Worm (Caenorhabditis elegans): ENCODE results near the gene T05C12.9.

DNA sequence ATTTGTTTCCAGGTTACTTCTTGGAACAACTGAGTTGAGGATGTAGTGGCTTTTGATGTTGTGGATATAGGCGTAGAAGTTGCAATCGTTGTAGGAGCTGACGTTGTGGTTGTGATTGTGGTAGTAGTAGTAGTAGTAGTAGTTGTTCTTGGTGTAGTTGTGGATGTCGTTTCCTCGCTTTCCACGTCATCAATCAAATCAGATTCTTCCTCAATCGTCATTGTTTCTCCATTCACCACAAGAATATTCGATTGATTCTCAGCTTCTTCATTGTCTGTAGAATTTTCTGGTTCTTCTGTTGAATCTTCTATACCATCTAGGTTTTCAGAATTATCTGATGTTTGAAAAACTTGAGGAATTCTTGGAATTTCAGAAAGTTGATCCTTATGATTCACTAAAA lies 14.4 kb downstream of the T05C12.9 start:
- no peak for TF ChIP-seq C08G9.2 (tag; optimal IDR thresholded peaks at IDR 0.05)
- no peak for TF ChIP-seq pqm-1 (tag; optimal IDR thresholded peaks at IDR 0.05)
- no peak for TF ChIP-seq ceh-18 (tag; optimal IDR thresholded peaks at IDR 0.05)
- TF ChIP-seq Y22D7AL.16 (tag; optimal IDR thresholded peaks at IDR 0.05) = no peak
